Fruit fly (Drosophila melanogaster) ovary, adult (tissue): Measurements from ENCODE around the gene frac.

ENCODE experiments used
- CG17801 ChIP-seq: fragments of 200-800 bp; optimal IDR thresholded peaks from 2 replicates; lab custom pipeline; 2019; ENCODE audit warnings: missing biosample characterization, mild to moderate bottlenecking, missing genetic modification characterization, moderate library complexity; ENCODE audit not compliant: partially characterized antibody

The frac gene

dm6 chr3L:7545562-7545961, 16.8 kb upstream of the frac start:
- no peak for TF ChIP-seq CG17801 (GFP tag; lab: Kevin White, UChicago)

- no peak for TF ChIP-seq CG17801 (GFP tag; lab: Kevin White, UChicago)
Observed at dm6 chr3L:7550225-7550624, 12.2 kb upstream of the frac start.

dm6 chr3L:7552446-7552845, 10.0 kb upstream of the frac start:
- no peak for TF ChIP-seq CG17801 (GFP tag; lab: Kevin White, UChicago)

dm6 chr3L:7553062-7553461, 9.3 kb upstream of the frac start:
- no peak for TF ChIP-seq CG17801 (GFP tag; lab: Kevin White, UChicago)

- no peak for TF ChIP-seq CG17801 (GFP tag; lab: Kevin White, UChicago)
Observed at dm6 chr3L:7559937-7560336, 2.5 kb upstream of the frac start, which contains the start of gene CG14837. Gene CG14837 (minus strand): TSS chr3L:7560037.

- no peak for TF ChIP-seq CG17801 (GFP tag; lab: Kevin White, UChicago)
Observed at dm6 chr3L:7560580-7560979, 1.8 kb upstream of the frac start.

- TF ChIP-seq CG17801 (GFP tag; lab: Kevin White, UChicago) = no peak
Observed at dm6 chr3L:7572948-7573347, 10.5 kb downstream of the frac start.

- TF ChIP-seq CG17801 (GFP tag; lab: Kevin White, UChicago) = no peak
Observed at dm6 chr3L:7583154-7583553, 20.7 kb downstream of the frac start, which contains the start of gene mmm. Gene mmm (plus strand): TSS chr3L:7583454.

- no peak for TF ChIP-seq CG17801 (GFP tag; lab: Kevin White, UChicago)
Observed at dm6 chr3L:7590898-7591297, 28.5 kb downstream of the frac start, which contains the start of gene t-Grip84. Gene t-Grip84 (minus strand): TSS chr3L:7590998.

- peak; percentile 84 for TF ChIP-seq CG17801 (GFP tag; lab: Kevin White, UChicago)
Observed at dm6 chr3L:7592113-7592752, 29.8 kb downstream of the frac start.

- no peak for TF ChIP-seq CG17801 (GFP tag; lab: Kevin White, UChicago)
Observed at dm6 chr3L:7592791-7593190, 30.4 kb downstream of the frac start, which contains the start of gene Pura. Gene Pura (plus strand): TSS chr3L:7593091.

dm6 chr3L:7598329-7598728, 35.9 kb downstream of the frac start:
- TF ChIP-seq CG17801 (GFP tag; lab: Kevin White, UChicago) = no peak

dm6 chr3L:7601122-7601841, 38.9 kb downstream of the frac start:
- TF ChIP-seq CG17801 (GFP tag; lab: Kevin White, UChicago) = no peak

- no peak for TF ChIP-seq CG17801 (GFP tag; lab: Kevin White, UChicago)
Observed at dm6 chr3L:7603397-7603796, 41.0 kb downstream of the frac start.

- TF ChIP-seq CG17801 (GFP tag; lab: Kevin White, UChicago) = no peak
Observed at dm6 chr3L:7604863-7605262, 42.5 kb downstream of the frac start.
